Worm (Caenorhabditis elegans) whole organism, L1 larva: ENCODE results near the gene mua-3.

Source experiments
- aha-1 ChIP-seq: fragments of 150-350 bp; optimal IDR thresholded peaks from 2 replicates; lab custom pipeline; 2014; ENCODE audit warnings: missing biosample characterization, missing genetic modification characterization
- alr-1 ChIP-seq: fragments of 200-800 bp; sonication (Bioruptor generic); optimal IDR thresholded peaks from 2 replicates; lab custom pipeline; 2018; ENCODE audit warnings: borderline replicate concordance, mild to moderate bottlenecking, missing genetic modification characterization, missing compliant biosample characterization
- ceh-8 ChIP-seq: fragments of 200-800 bp; sonication (Bioruptor generic); optimal IDR thresholded peaks from 2 replicates; lab custom pipeline; 2018; ENCODE audit warnings: mild to moderate bottlenecking, missing genetic modification characterization, moderate library complexity, missing compliant biosample characterization
- ces-1 ChIP-seq: fragments of 150-350 bp; optimal IDR thresholded peaks from 2 replicates; lab custom pipeline; 2014; ENCODE audit warnings: missing biosample characterization, missing genetic modification reagents, missing genetic modification characterization
- elt-3 ChIP-seq, 6 experiments: fragments of 150-350 bp in 1 of 6; sonication (generic microtip); optimal IDR thresholded peaks; 2 replicates each; lab custom pipeline; 2017 to 2018; ENCODE audit warnings: missing biosample characterization in 6 of 6, missing genetic modification characterization in 6 of 6, inconsistent platforms in 1 of 6
- hlh-17 ChIP-seq: fragments of 200-800 bp; sonication (Bioruptor generic); optimal IDR thresholded peaks from 2 replicates; lab custom pipeline; 2018; ENCODE audit warnings: missing genetic modification characterization, mild to moderate bottlenecking, missing compliant biosample characterization, moderate library complexity, borderline replicate concordance
- jun-1 ChIP-seq: fragments of 150-350 bp; optimal IDR thresholded peaks from 2 replicates; lab custom pipeline; 2014; ENCODE audit warnings: missing biosample characterization, missing genetic modification reagents, missing genetic modification characterization
- lin-35 ChIP-seq, 2 experiments: fragments of 150-350 bp; optimal IDR thresholded peaks; 2 replicates each; lab custom pipeline; 2014; ENCODE audit warnings: missing biosample characterization in 2 of 2, missing genetic modification characterization in 2 of 2, missing genetic modification reagents in 2 of 2
- mep-1 ChIP-seq: fragments of 150-350 bp; optimal IDR thresholded peaks from 2 replicates; lab custom pipeline; 2014; ENCODE audit warnings: missing biosample characterization, missing genetic modification characterization
- nhr-11 ChIP-seq: fragments of 150-350 bp; optimal IDR thresholded peaks from 2 replicates; lab custom pipeline; 2014; ENCODE audit warnings: missing biosample characterization, missing genetic modification characterization
- snpc-4 ChIP-seq: fragments of 150-350 bp; optimal IDR thresholded peaks from 2 replicates; lab custom pipeline; 2014; ENCODE audit warnings: missing biosample characterization, missing genetic modification characterization
- unc-98 ChIP-seq: fragments of 200-800 bp; sonication (Bioruptor generic); IDR thresholded peaks from 2 replicates; pipeline ENCODE4 v1.3.6; 2022; ENCODE audit warnings: missing genetic modification characterization, missing compliant biosample characterization
- ztf-11 ChIP-seq, 2 experiments: sonication (generic microtip); optimal IDR thresholded peaks; 2 replicates each; lab custom pipeline; 2016 to 2017; ENCODE audit warnings: missing genetic modification characterization in 2 of 2, missing biosample characterization in 1 of 2, missing compliant biosample characterization in 1 of 2

DNA sequence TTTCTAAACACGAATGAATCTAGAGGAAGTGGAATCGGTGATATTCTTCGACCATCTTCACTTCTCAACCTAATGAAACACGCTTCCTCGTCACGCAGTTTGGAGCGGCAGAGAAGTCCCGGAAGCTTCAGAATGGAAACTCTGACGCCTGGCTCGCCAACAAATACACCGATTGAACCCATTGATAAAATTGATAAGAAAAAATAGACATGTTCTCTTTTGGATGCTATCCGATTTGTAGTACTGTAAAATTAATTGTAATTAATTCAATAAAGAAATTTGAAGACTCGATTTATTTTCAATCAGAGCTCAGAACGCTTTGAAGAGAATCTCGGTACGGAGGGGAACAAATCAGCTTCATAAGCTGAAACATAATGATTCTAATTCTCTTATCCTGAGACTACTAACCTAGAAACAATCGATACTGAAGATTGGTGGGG lies 54.1 kb downstream of the mua-3 start:
- TF ChIP-seq unc-98 (GFP tag; lab: Robert Waterston, UW), result no peak; the same call in 1 of the 2 replicates
- TF ChIP-seq elt-3 (tag; optimal IDR thresholded peaks at IDR 0.05; lab: Kevin White, UChicago), result no peak
- TF ChIP-seq alr-1 (tag; lab: Kevin White, UChicago), result no peak
- TF ChIP-seq lin-35 (GFP tag; optimal IDR thresholded peaks at IDR 0.05; lab: Kevin White, UChicago), result peak in 1 of 2 experiments; percentile 62
- TF ChIP-seq snpc-4 (tag; lab: Kevin White, UChicago), result no peak
- no peak for TF ChIP-seq hlh-17 (GFP tag; lab: Kevin White, UChicago)
- no peak for TF ChIP-seq ces-1 (GFP tag; lab: Kevin White, UChicago)
- no peak for TF ChIP-seq nhr-11 (tag; lab: Kevin White, UChicago)
- TF ChIP-seq jun-1 (tag; lab: Kevin White, UChicago), result no peak
- no peak for TF ChIP-seq mep-1 (tag; lab: Kevin White, UChicago)
- TF ChIP-seq ztf-11 (tag; optimal IDR thresholded peaks at IDR 0.05; lab: Kevin White, UChicago), result peak in 1 of 2 experiments; percentile 22
- TF ChIP-seq aha-1 (tag; lab: Kevin White, UChicago), result no peak
- TF ChIP-seq ceh-8 (GFP tag; lab: Kevin White, UChicago), result no peak
